Fruit fly (Drosophila melanogaster): ENCODE results near the gene KrT95D.

Gene KrT95D

dm6 chr3R:24047998-24048511, 16.4 kb upstream of the KrT95D start, which contains the start of gene Rox8 (continued):
- TF ChIP-seq fd3F (GFP tag; optimal IDR thresholded peaks at IDR 0.05) (no peak), CG1647 (GFP tag; optimal IDR thresholded peaks at IDR 0.05) (no peak), kni (GFP tag; optimal IDR thresholded peaks at IDR 0.05) (peak; percentile 68), aop (GFP tag; IDR thresholded peaks at IDR 0.05) (no peak), CG31224 (GFP tag; IDR thresholded peaks at IDR 0.05) (0 out of 2 replicates have a peak, but pooled peaks have one; percentile 7), nau (GFP tag; optimal IDR thresholded peaks at IDR 0.05) (no peak), CG10431 (GFP tag; optimal IDR thresholded peaks at IDR 0.05) (peak; percentile 21), CG17385 (GFP tag; optimal IDR thresholded peaks at IDR 0.05) (peak; percentile 0), CG18262 (tag; optimal IDR thresholded peaks at IDR 0.05) (peak; percentile 25), CG12942 (GFP tag; optimal IDR thresholded peaks at IDR 0.05) (no peak), Asciz (GFP tag; optimal IDR thresholded peaks at IDR 0.05) (no peak), ken (GFP tag; IDR thresholded peaks at IDR 0.05) (no peak), CG17802 (tag; optimal IDR thresholded peaks at IDR 0.05) (no peak), sens (GFP tag) (peak; percentile 93), B-H1 (GFP tag; IDR thresholded peaks at IDR 0.05) (no peak), gsb-n (tag; optimal IDR thresholded peaks at IDR 0.05) (peak; percentile 16), Camta (GFP tag; optimal IDR thresholded peaks at IDR 0.05) (no peak), Tbp (GFP tag; optimal IDR thresholded peaks at IDR 0.05) (no peak), dpn (GFP tag; optimal IDR thresholded peaks at IDR 0.05) (peak; percentile 16 to 55), Fer3 (tag; optimal IDR thresholded peaks at IDR 0.05) (peak; percentile 13), scrt (GFP tag; optimal IDR thresholded peaks at IDR 0.05) (peak; percentile 23), CG12104 (GFP tag; optimal IDR thresholded peaks at IDR 0.05) (no peak)

- TF ChIP-seq sim (GFP tag; IDR thresholded peaks at IDR 0.05) (no peak), ato (GFP tag; IDR thresholded peaks at IDR 0.05; ENCODE audit: partially characterized antibody) (no peak), zfh1 (GFP tag; IDR thresholded peaks at IDR 0.05) (0 out of 3 replicates have a peak, but pooled peaks have one; percentile 11), pzg (GFP tag; optimal IDR thresholded peaks at IDR 0.05) (peak; percentile 1), CG32767 (GFP tag; IDR thresholded peaks at IDR 0.05) (peak; percentile 37; the same call in 1 of the 2 replicates), CG6254 (GFP tag; optimal IDR thresholded peaks at IDR 0.05) (no peak), crol (GFP tag; IDR thresholded peaks at IDR 0.05) (peak; percentile 86), CG2116 (GFP tag; optimal IDR thresholded peaks at IDR 0.05) (peak; percentile 53), Dfd (GFP tag; optimal IDR thresholded peaks at IDR 0.05) (peak in 1 of 2 experiments; percentile 17), chif (GFP tag; optimal IDR thresholded peaks at IDR 0.05) (no peak), tna (GFP tag; IDR thresholded peaks at IDR 0.05; ENCODE audit: partially characterized antibody) (peak; percentile 32; the same call in 1 of the 2 replicates), CG6765 (GFP tag; optimal IDR thresholded peaks at IDR 0.05) (no peak), CG34422 (GFP tag; IDR thresholded peaks at IDR 0.05) (peak; percentile 52; the same call in 1 of the 3 replicates), Trl (optimal IDR thresholded peaks at IDR 0.05) (peak; percentile 28 to 52), Trl (GFP tag; optimal IDR thresholded peaks at IDR 0.05) (no peak), chinmo (GFP tag; IDR thresholded peaks at IDR 0.05; ENCODE audit: partially characterized antibody) (0 out of 4 replicates have a peak, but pooled peaks have one; percentile 39), CG15479 (GFP tag; optimal IDR thresholded peaks at IDR 0.05) (peak; percentile 46), CG9437 (GFP tag; optimal IDR thresholded peaks at IDR 0.05) (no peak), CG3726 (GFP tag; IDR thresholded peaks at IDR 0.05) (no peak), Drgx (GFP tag; IDR thresholded peaks at IDR 0.05) (peak; percentile 72), Fer3 (tag; optimal IDR thresholded peaks at IDR 0.05) (no peak), CG31365 (tag; optimal IDR thresholded peaks at IDR 0.05) (peak; percentile 38), cad (GFP tag; optimal IDR thresholded peaks at IDR 0.05) (no peak), crc (GFP tag; optimal IDR thresholded peaks at IDR 0.05) (no peak), rib (GFP tag; IDR thresholded peaks at IDR 0.05) (peak; percentile 62; the same call in 1 of the 2 replicates), Nf-YB (GFP tag; optimal IDR thresholded peaks at IDR 0.05) (peak; percentile 11), CG9215 (GFP tag; IDR thresholded peaks at IDR 0.05) (no peak), lmd (GFP tag; IDR thresholded peaks at IDR 0.05) (no peak), CG31388 (GFP tag; optimal IDR thresholded peaks at IDR 0.05) (no peak)
Observed at dm6 chr3R:24047226-24047976, 15.8 kb upstream of the KrT95D start, which contains the start of gene CG5986. TSS of gene CG5986 (plus strand) at chr3R:24047790.

Measured in whole organism, embryonic.